Worm (Caenorhabditis elegans) whole organism, L4 larva: ENCODE measurements around the gene Y53G8AL.3.
"Not testable (repeated sequence)": the region's sequence is repeated elsewhere in the genome, so short reads cannot be mapped to it uniquely, and the experiment has no call there.

Experiments used
- F10B5.3 ChIP-seq: sonication (generic microtip); optimal IDR thresholded peaks from 2 replicates; lab custom pipeline; 2016; ENCODE audit warnings: mild to moderate bottlenecking, missing genetic modification characterization, missing compliant biosample characterization
- F37D6.2 ChIP-seq: sonication (generic microtip); optimal IDR thresholded peaks from 2 replicates; lab custom pipeline; 2016; ENCODE audit warnings: mild to moderate bottlenecking, missing genetic modification characterization, missing compliant biosample characterization
- Y75B8A.6 ChIP-seq: fragments of 200-800 bp; sonication (Bioruptor generic); IDR thresholded peaks from 2 replicates; pipeline ENCODE4 v1.3.6; 2022; ENCODE audit warnings: missing genetic modification reagents, missing genetic modification characterization, missing compliant biosample characterization
- ZK337.2 ChIP-seq: fragments of 200-800 bp; sonication (Bioruptor generic); IDR thresholded peaks from 2 replicates; pipeline ENCODE4 v1.3.6; 2022; ENCODE audit warnings: missing genetic modification reagents, missing genetic modification characterization, missing compliant biosample characterization
- aha-1 ChIP-seq: fragments of 150-350 bp; peaks from one replicate; lab custom pipeline; 2014; ENCODE audit warnings: missing biosample characterization, missing genetic modification characterization
- ceh-28 ChIP-seq: fragments of 150-350 bp; optimal IDR thresholded peaks from 2 replicates; lab custom pipeline; 2014; ENCODE audit warnings: missing biosample characterization, missing genetic modification reagents, missing genetic modification characterization
- ceh-44 ChIP-seq: fragments of 200-800 bp; sonication (Bioruptor generic); IDR thresholded peaks from 2 replicates; pipeline ENCODE4 v1.3.6; 2022; ENCODE audit warnings: missing genetic modification reagents, missing genetic modification characterization, missing compliant biosample characterization
- ceh-62 ChIP-seq: sonication (generic microtip); optimal IDR thresholded peaks from 2 replicates; lab custom pipeline; 2017; ENCODE audit warnings: missing biosample characterization, missing genetic modification characterization
- ces-1 ChIP-seq: fragments of 150-350 bp; sonication (generic microtip); optimal IDR thresholded peaks from 4 replicates; lab custom pipeline; 2014; ENCODE audit warnings: missing biosample characterization, missing genetic modification reagents, missing genetic modification characterization
- daf-16 ChIP-seq, 3 experiments: sonication (generic microtip); optimal IDR thresholded peaks; 2 replicates each; lab custom pipeline; 2016 to 2017; ENCODE audit warnings: missing genetic modification characterization in 3 of 3, missing genetic modification reagents in 3 of 3, mild to moderate bottlenecking in 2 of 3, missing compliant biosample characterization in 2 of 3, missing biosample characterization in 1 of 3, moderate library complexity in 1 of 3
- daf-19 ChIP-seq: fragments of 200-800 bp; sonication (Bioruptor generic); conservative IDR thresholded peaks from 2 replicates; pipeline ENCODE4 v1.3.6; 2022; ENCODE audit warnings: missing genetic modification characterization, missing compliant biosample characterization
- daf-8 ChIP-seq: fragments of 200-800 bp; sonication (Bioruptor generic); IDR thresholded peaks from 2 replicates; pipeline ENCODE4 v1.3.6; 2022; ENCODE audit warnings: missing genetic modification characterization, missing compliant biosample characterization
- dmd-6 ChIP-seq: fragments of 200-800 bp; sonication (Bioruptor generic); IDR thresholded peaks from 2 replicates; pipeline ENCODE4 v1.3.6; 2022; ENCODE audit warnings: missing genetic modification reagents, missing genetic modification characterization, missing compliant biosample characterization
- dve-1 ChIP-seq: sonication (generic microtip); optimal IDR thresholded peaks from 2 replicates; lab custom pipeline; 2017; ENCODE audit warnings: antibody characterized with exemption, mild to moderate bottlenecking, missing genetic modification characterization, missing compliant biosample characterization; ENCODE audit not compliant: insufficient read depth
- egl-43 ChIP-seq: fragments of 200-800 bp; sonication (Bioruptor generic); IDR thresholded peaks from 2 replicates; pipeline ENCODE4 v1.3.6; 2022; ENCODE audit warnings: missing genetic modification reagents, missing genetic modification characterization, missing compliant biosample characterization
- hif-1 ChIP-seq, 2 experiments: sonication (generic microtip); optimal IDR thresholded peaks; 2 replicates each; lab custom pipeline; 2016 to 2017; ENCODE audit warnings: missing compliant biosample characterization in 2 of 2, missing genetic modification characterization in 2 of 2, missing genetic modification reagents in 2 of 2, missing genotype in 2 of 2, mild to moderate bottlenecking in 1 of 2
- hlh-11 ChIP-seq: fragments of 200-800 bp; sonication (Bioruptor generic); optimal IDR thresholded peaks from 2 replicates; lab custom pipeline; 2018; ENCODE audit warnings: mild to moderate bottlenecking, missing genetic modification characterization, missing compliant biosample characterization
- lim-7 ChIP-seq: fragments of 200-800 bp; sonication (Bioruptor generic); IDR thresholded peaks from 2 replicates; pipeline ENCODE4 v1.3.6; 2022; ENCODE audit warnings: missing genetic modification characterization, missing compliant biosample characterization
- lin-1 ChIP-seq: fragments of 200-800 bp; sonication (Bioruptor generic); IDR thresholded peaks from 2 replicates; pipeline ENCODE4 v1.3.6; 2022; ENCODE audit warnings: missing genetic modification reagents, missing genetic modification characterization, missing compliant biosample characterization
- lin-38 ChIP-seq: fragments of 200-800 bp; sonication (Bioruptor generic); IDR thresholded peaks from 2 replicates; pipeline ENCODE4 v1.3.6; 2022; ENCODE audit warnings: missing genetic modification reagents, missing genetic modification characterization, missing compliant biosample characterization
- lsy-2 ChIP-seq, 2 experiments: fragments of 150-350 bp in 1 of 2; sonication (generic microtip) in 1 of 2; optimal IDR thresholded peaks; 2 replicates each; lab custom pipeline; 2014 to 2017; ENCODE audit warnings: missing biosample characterization in 2 of 2, missing genetic modification characterization in 2 of 2
- mxl-3 ChIP-seq: fragments of 200-800 bp; sonication (Bioruptor generic); optimal IDR thresholded peaks from 2 replicates; lab custom pipeline; 2018; ENCODE audit warnings: mild to moderate bottlenecking, missing genetic modification characterization, missing compliant biosample characterization
- nhr-10 ChIP-seq: fragments of 150-350 bp; optimal IDR thresholded peaks from 2 replicates; lab custom pipeline; 2014; ENCODE audit warnings: missing biosample characterization, missing genetic modification characterization
- nhr-237 ChIP-seq: sonication (generic microtip); optimal IDR thresholded peaks from 2 replicates; lab custom pipeline; 2017; ENCODE audit warnings: missing biosample characterization, missing genetic modification characterization
- nhr-28 ChIP-seq: fragments of 150-350 bp; optimal IDR thresholded peaks from 2 replicates; lab custom pipeline; 2014; ENCODE audit warnings: missing biosample characterization, missing genetic modification characterization
- nhr-48 ChIP-seq: sonication (generic microtip); optimal IDR thresholded peaks from 2 replicates; lab custom pipeline; 2016; ENCODE audit warnings: mild to moderate bottlenecking, missing genetic modification characterization, missing compliant biosample characterization
- nhr-76 ChIP-seq: fragments of 150-350 bp; optimal IDR thresholded peaks from 2 replicates; lab custom pipeline; 2014; ENCODE audit warnings: missing biosample characterization, missing genetic modification characterization
- nhr-77 ChIP-seq: fragments of 150-350 bp; optimal IDR thresholded peaks from 2 replicates; lab custom pipeline; 2014; ENCODE audit warnings: missing biosample characterization, missing genetic modification characterization
- php-3 ChIP-seq: fragments of 200-800 bp; sonication (Bioruptor generic); IDR thresholded peaks from 2 replicates; pipeline ENCODE4 v1.3.6; 2022; ENCODE audit warnings: missing genetic modification reagents, missing genetic modification characterization, missing compliant biosample characterization
- pqm-1 ChIP-seq: sonication (generic microtip); optimal IDR thresholded peaks from 2 replicates; lab custom pipeline; 2017; ENCODE audit warnings: missing biosample characterization, missing genetic modification characterization
- skn-1 ChIP-seq: fragments of 150-350 bp; optimal IDR thresholded peaks from 2 replicates; lab custom pipeline; 2014; ENCODE audit warnings: missing biosample characterization, missing genetic modification characterization
- spr-1 ChIP-seq: sonication (generic microtip); optimal IDR thresholded peaks from 2 replicates; lab custom pipeline; 2016; ENCODE audit warnings: mild to moderate bottlenecking, missing genetic modification characterization, missing compliant biosample characterization
- tra-1 ChIP-seq: fragments of 200-800 bp; sonication (Bioruptor generic); IDR thresholded peaks from 2 replicates; pipeline ENCODE4 v1.3.6; 2022; ENCODE audit warnings: missing genetic modification reagents, missing genetic modification characterization, missing compliant biosample characterization
- unc-62 ChIP-seq, 3 experiments: fragments of 150-350 bp in 1 of 3; sonication (generic microtip); optimal IDR thresholded peaks in 2 of 3; peaks in 1 of 3; 1 replicate in 1 of 3; 2 replicates in 2 of 3; lab custom pipeline; 2014 to 2017; ENCODE audit warnings: missing biosample characterization in 3 of 3, missing genetic modification characterization in 3 of 3, missing genetic modification reagents in 3 of 3, missing genotype in 1 of 3

Y53G8AL.3 gene

ce11 chrIII:3263696-3264095 is 10.8 kb upstream of the Y53G8AL.3 start:
- TF ChIP-seq ceh-28 (peak; percentile 91), skn-1 (tag; lab: Kevin White, UChicago) (no peak), nhr-10 (tag; lab: Kevin White, UChicago) (no peak)
- TF ChIP-seq, all 104 proteins: peak for 1

ce11 chrIII:3259691-3260090 is 6.7 kb upstream of the Y53G8AL.3 start, which contains the start of gene Y53G8AM.6:
Gene Y53G8AM.6, minus strand, starts transcription at chrIII:3259791.
- TF ChIP-seq Y75B8A.6; lsy-2 (tag; optimal IDR thresholded peaks at IDR 0.05; lab: Kevin White, UChicago); F10B5.3 (tag; lab: Kevin White, UChicago): not testable (repeated sequence)
- TF ChIP-seq, all 104 proteins: peak for 0; not testable (repeated sequence) for 104

ce11 chrIII:3258306-3258705 is 5.4 kb upstream of the Y53G8AL.3 start, which contains the start of gene nspg-7.2:
Gene nspg-7.2, minus strand, starts transcription at chrIII:3258406.
- TF ChIP-seq nhr-237 (tag; lab: Kevin White, UChicago) (no peak), daf-19 (GFP tag; lab: Robert Waterston, UW) (no peak), lin-38 (GFP tag; lab: Robert Waterston, UW) (no peak), aha-1 (tag; lab: Kevin White, UChicago) (peak; percentile 17), ceh-44 (no peak), hif-1 (tag; optimal IDR thresholded peaks at IDR 0.05; lab: Kevin White, UChicago) (no peak), nhr-76 (no peak)

ce11 chrIII:3255575-3255974 is 2.6 kb upstream of the Y53G8AL.3 start, which contains the start of gene Y53G8AM.4:
Gene Y53G8AM.4, minus strand, starts transcription at chrIII:3255675.
- peak in 1 of 2 experiments; percentile 75 for TF ChIP-seq unc-62 (GFP tag; optimal IDR thresholded peaks at IDR 0.05 in 1 of 2; lab: Kevin White, UChicago)
- no peak for TF ChIP-seq unc-62 (tag; optimal IDR thresholded peaks at IDR 0.05; lab: Kevin White, UChicago)
- TF ChIP-seq nhr-48 (tag; lab: Kevin White, UChicago), result no peak
- TF ChIP-seq, all 104 proteins: peak for 1

ce11 chrIII:3255023-3255422 is 2.1 kb upstream of the Y53G8AL.3 start:
- TF ChIP-seq daf-8 (GFP tag; lab: Robert Waterston, UW), result no peak

- TF ChIP-seq ZK337.2 (GFP tag; lab: Robert Waterston, UW) (no peak), egl-43 (no peak), lin-1 (GFP tag; lab: Robert Waterston, UW) (peak; percentile 76), pqm-1 (peak; percentile 99), daf-16 (GFP tag; optimal IDR thresholded peaks at IDR 0.05; lab: Kevin White, UChicago) (no peak), daf-16 (tag; optimal IDR thresholded peaks at IDR 0.05; lab: Kevin White, UChicago) (peak; percentile 92), ceh-62 (tag; lab: Kevin White, UChicago) (no peak), nhr-48 (tag; lab: Kevin White, UChicago) (no peak), nhr-28 (tag; lab: Kevin White, UChicago) (peak; percentile 98), dve-1 (peak; percentile 82), mxl-3 (GFP tag; lab: Kevin White, UChicago) (peak; percentile 7), nhr-77 (tag; lab: Kevin White, UChicago) (peak; percentile 84), lim-7 (no peak), php-3 (peak; percentile 69), dmd-6 (GFP tag; lab: Robert Waterston, UW) (peak; percentile 87), F37D6.2 (tag; lab: Kevin White, UChicago) (no peak), lin-38 (GFP tag; lab: Robert Waterston, UW) (no peak), tra-1 (GFP tag; lab: Robert Waterston, UW) (no peak), nhr-237 (tag; lab: Kevin White, UChicago) (no peak), hlh-11 (tag; lab: Kevin White, UChicago) (peak; percentile 77), spr-1 (tag; lab: Kevin White, UChicago) (no peak), ces-1 (GFP tag; lab: Kevin White, UChicago) (no peak)
These were observed 793 bp upstream of the Y53G8AL.3 start for ce11 chrIII:3253736-3254135.
